Worm (Caenorhabditis elegans) whole organism, L4/young adult: ENCODE results near the gene tsp-2.

Source experiments
- dao-5 ChIP-seq: sonication (generic microtip); optimal IDR thresholded peaks from 2 replicates; lab custom pipeline; 2016; ENCODE audit warnings: missing genotype, missing genetic modification characterization, moderate library complexity, missing compliant biosample characterization
- him-1 ChIP-seq: sonication (generic microtip); optimal IDR thresholded peaks from 2 replicates; lab custom pipeline; 2016; ENCODE audit warnings: missing genotype, missing genetic modification reagents, missing genetic modification characterization, missing compliant biosample characterization

DNA sequence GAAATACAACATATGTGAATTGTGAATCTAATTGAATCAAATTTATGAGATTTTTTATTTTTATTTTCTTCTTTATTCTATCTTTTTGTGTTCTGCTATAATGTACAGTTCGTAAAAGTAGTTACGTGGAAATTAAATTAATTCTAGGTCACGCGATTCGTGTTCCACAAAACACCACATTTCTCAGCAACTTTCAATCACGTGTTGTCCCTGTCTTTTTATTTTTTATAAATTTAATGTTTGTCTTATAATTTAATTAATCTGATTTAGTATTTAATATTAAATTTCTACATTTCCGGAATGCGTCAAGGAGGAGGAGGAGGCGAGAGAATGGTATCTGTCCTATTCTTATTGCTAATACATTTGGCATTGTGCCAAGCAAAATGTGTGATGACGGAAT, 20.3 kb upstream of the tsp-2 start, which contains the start of gene ncr-2:
- TF ChIP-seq him-1 (tag; lab: Kevin White, UChicago): no peak
- TF ChIP-seq dao-5 (tag; lab: Kevin White, UChicago): no peak
